Fruit fly (Drosophila melanogaster) whole organism, embryonic: ENCODE measurements around the gene CG14410.
A peak's percentile ranks its signal among the peaks of the same experiment; 100 is the strongest.

Source experiments
- Atf3 ChIP-seq: fragments of 200-800 bp; sonication (Bioruptor generic); optimal IDR thresholded peaks from 3 replicates; lab custom pipeline; 2016; ENCODE audit warnings: missing biosample characterization, missing genetic modification characterization
- Bteb2 ChIP-seq: fragments of 200-800 bp; sonication (Bioruptor generic); optimal IDR thresholded peaks from 2 replicates; lab custom pipeline; 2016; ENCODE audit warnings: missing biosample characterization, missing genetic modification characterization
- C15 ChIP-seq: fragments of 200-800 bp; sonication (Bioruptor generic); IDR thresholded peaks from 3 replicates; pipeline ENCODE4 v1.3.6; 2022; ENCODE audit warnings: missing biosample characterization, missing genetic modification characterization
- CG10462 ChIP-seq: fragments of 200-800 bp; sonication (Bioruptor generic); optimal IDR thresholded peaks from 2 replicates; lab custom pipeline; 2016; ENCODE audit warnings: missing biosample characterization, missing genetic modification characterization
- CG10654 ChIP-seq: fragments of 200-800 bp; sonication (Bioruptor generic); optimal IDR thresholded peaks from 2 replicates; lab custom pipeline; 2016; ENCODE audit warnings: missing biosample characterization, missing genetic modification characterization
- CG11085 ChIP-seq: fragments of 200-800 bp; sonication (Bioruptor generic); IDR thresholded peaks from 2 replicates; pipeline ENCODE4 v1.3.6; 2022; ENCODE audit warnings: missing biosample characterization, missing genetic modification characterization
- CG11723 ChIP-seq: fragments of 200-800 bp; sonication (Bioruptor generic); optimal IDR thresholded peaks from 2 replicates; lab custom pipeline; 2017; ENCODE audit warnings: missing biosample characterization, mild to moderate bottlenecking, missing genetic modification characterization
- CG12942 ChIP-seq: fragments of 200-800 bp; sonication (Bioruptor generic); optimal IDR thresholded peaks from 3 replicates; lab custom pipeline; 2016; ENCODE audit warnings: missing biosample characterization, missing genetic modification characterization
- CG13123 ChIP-seq: fragments of 200-800 bp; sonication (Bioruptor generic); optimal IDR thresholded peaks from 2 replicates; lab custom pipeline; 2016; ENCODE audit warnings: missing biosample characterization, missing genetic modification characterization
- CG14710 ChIP-seq: fragments of 200-800 bp; sonication (Bioruptor generic); optimal IDR thresholded peaks from 3 replicates; lab custom pipeline; 2019; ENCODE audit warnings: missing biosample characterization, mild to moderate bottlenecking, missing genetic modification characterization, moderate library complexity
- CG15601 ChIP-seq: fragments of 200-800 bp; sonication (Bioruptor generic); optimal IDR thresholded peaks from 3 replicates; lab custom pipeline; 2019; ENCODE audit warnings: missing biosample characterization, mild to moderate bottlenecking, missing genetic modification characterization, moderate library complexity
- CG17186 ChIP-seq: fragments of 200-800 bp; sonication (Bioruptor generic); optimal IDR thresholded peaks from 3 replicates; lab custom pipeline; 2017; ENCODE audit warnings: missing biosample characterization, missing genetic modification reagents, missing genetic modification characterization
- CG17328 ChIP-seq: fragments of 200-800 bp; sonication (Bioruptor generic); IDR thresholded peaks from 2 replicates; pipeline ENCODE4 v1.3.6; 2022; ENCODE audit warnings: missing biosample characterization, missing genetic modification characterization
- CG18764 ChIP-seq: fragments of 200-800 bp; sonication (Bioruptor generic); optimal IDR thresholded peaks from 3 replicates; lab custom pipeline; 2016; ENCODE audit warnings: missing biosample characterization, missing genetic modification characterization
- CG31441 ChIP-seq: fragments of 200-800 bp; sonication (Bioruptor generic); IDR thresholded peaks from 2 replicates; pipeline ENCODE4 v1.3.6; 2022; ENCODE audit warnings: missing biosample characterization, missing genetic modification characterization
- CG4707 ChIP-seq: fragments of 200-800 bp; sonication (Bioruptor generic); optimal IDR thresholded peaks from 2 replicates; lab custom pipeline; 2018; ENCODE audit warnings: missing biosample characterization, mild to moderate bottlenecking, missing genetic modification characterization, moderate library complexity
- CG6854 ChIP-seq: fragments of 200-800 bp; sonication (Bioruptor generic); optimal IDR thresholded peaks from 3 replicates; lab custom pipeline; 2017; ENCODE audit warnings: missing biosample characterization, mild to moderate bottlenecking, missing genetic modification characterization
- CG7839 ChIP-seq: fragments of 200-800 bp; sonication (Bioruptor generic); optimal IDR thresholded peaks from 3 replicates; lab custom pipeline; 2018; ENCODE audit warnings: missing biosample characterization, mild to moderate bottlenecking, missing genetic modification characterization, moderate library complexity
- CG9727 ChIP-seq: fragments of 200-800 bp; sonication (Bioruptor generic); optimal IDR thresholded peaks from 3 replicates; lab custom pipeline; 2017; ENCODE audit warnings: missing biosample characterization, mild to moderate bottlenecking, missing genetic modification characterization
- CHES-1-like ChIP-seq: fragments of 200-800 bp; sonication (Bioruptor generic); optimal IDR thresholded peaks from 2 replicates; lab custom pipeline; 2016; ENCODE audit warnings: missing biosample characterization, missing genetic modification characterization
- CkIIα-i1 ChIP-seq: fragments of 200-800 bp; sonication (Bioruptor generic); IDR thresholded peaks from 2 replicates; pipeline ENCODE4 v1.3.6; 2022; ENCODE audit warnings: missing biosample characterization, missing genetic modification characterization
- CrebB ChIP-seq: fragments of 200-800 bp; sonication (Bioruptor generic); optimal IDR thresholded peaks from 3 replicates; lab custom pipeline; 2018; ENCODE audit warnings: missing biosample characterization, mild to moderate bottlenecking, missing genetic modification characterization
- Dek ChIP-seq: fragments of 200-800 bp; sonication (Bioruptor generic); optimal IDR thresholded peaks from 3 replicates; lab custom pipeline; 2019; ENCODE audit warnings: missing biosample characterization, mild to moderate bottlenecking, missing genetic modification characterization, moderate library complexity
- Dfd ChIP-seq, 2 experiments: fragments of >200 bp; optimal IDR thresholded peaks; 2 replicates each; lab custom pipeline; 2017; ENCODE audit warnings: missing biosample characterization in 2 of 2, missing genetic modification characterization in 2 of 2
- Drgx ChIP-seq: fragments of 200-800 bp; sonication (Bioruptor generic); IDR thresholded peaks from 2 replicates; pipeline ENCODE4 v1.3.6; 2022; ENCODE audit warnings: missing biosample characterization, missing genetic modification characterization
- Gsc ChIP-seq: fragments of 200-800 bp; sonication (Bioruptor generic); IDR thresholded peaks from 2 replicates; pipeline ENCODE4 v1.3.6; 2022; ENCODE audit warnings: missing biosample characterization, missing genetic modification characterization
- Kr ChIP-seq: fragments of 200-800 bp; sonication (Bioruptor generic); optimal IDR thresholded peaks from 2 replicates; lab custom pipeline; 2017; ENCODE audit warnings: missing biosample characterization, mild to moderate bottlenecking, missing genetic modification characterization
- MBD-R2 ChIP-seq: fragments of 200-800 bp; sonication (Bioruptor generic); IDR thresholded peaks from 2 replicates; pipeline ENCODE4 v1.3.6; 2022; ENCODE audit warnings: missing biosample characterization, missing genetic modification characterization
- Poxn ChIP-seq: fragments of 200-800 bp; sonication (Bioruptor generic); IDR thresholded peaks from 2 replicates; pipeline ENCODE4 v1.3.6; 2022; ENCODE audit warnings: missing biosample characterization, missing genetic modification characterization
- Side ChIP-seq: fragments of 200-800 bp; sonication (Bioruptor generic); optimal IDR thresholded peaks from 2 replicates; lab custom pipeline; 2016; ENCODE audit warnings: missing biosample characterization, missing genetic modification characterization
- ap ChIP-seq: fragments of 200-800 bp; sonication (Bioruptor generic); IDR thresholded peaks from 2 replicates; pipeline ENCODE4 v1.3.6; 2022; ENCODE audit warnings: missing biosample characterization, missing genetic modification characterization
- ash1 ChIP-seq: fragments of 200-800 bp; sonication (Bioruptor generic); optimal IDR thresholded peaks from 2 replicates; lab custom pipeline; 2018; ENCODE audit warnings: missing biosample characterization, mild to moderate bottlenecking, missing genetic modification characterization
- cad ChIP-seq: fragments of >200 bp; optimal IDR thresholded peaks from 2 replicates; lab custom pipeline; 2017; ENCODE audit warnings: missing biosample characterization, missing genetic modification characterization
- fd64A ChIP-seq: fragments of 200-800 bp; sonication (Bioruptor generic); optimal IDR thresholded peaks from 3 replicates; lab custom pipeline; 2018; ENCODE audit warnings: missing biosample characterization, mild to moderate bottlenecking, missing genetic modification characterization
- gcm2 ChIP-seq: fragments of 200-800 bp; sonication (Bioruptor generic); optimal IDR thresholded peaks from 2 replicates; lab custom pipeline; 2016; ENCODE audit warnings: missing biosample characterization, missing genetic modification characterization
- gro ChIP-seq: fragments of 200-800 bp; sonication (Bioruptor generic); optimal IDR thresholded peaks from 2 replicates; lab custom pipeline; 2016; ENCODE audit warnings: missing biosample characterization, missing genetic modification characterization
- insv ChIP-seq, 2 experiments: fragments of 200-800 bp; sonication (Bioruptor generic); optimal IDR thresholded peaks; 3 replicates each; lab custom pipeline; 2016 to 2018; ENCODE audit warnings: missing biosample characterization in 2 of 2, missing genetic modification characterization in 2 of 2
- jumu ChIP-seq: fragments of 200-800 bp; sonication (Bioruptor generic); optimal IDR thresholded peaks from 3 replicates; lab custom pipeline; 2016; ENCODE audit warnings: missing biosample characterization, missing genetic modification characterization
- maf-S ChIP-seq: fragments of 200-800 bp; sonication (Bioruptor generic); optimal IDR thresholded peaks from 2 replicates; lab custom pipeline; 2016; ENCODE audit warnings: missing biosample characterization, missing genetic modification characterization
- pan ChIP-seq, 4 experiments: fragments of >200 bp in 3 of 4; fragments of 200-800 bp in 1 of 4; sonication (Bioruptor generic) in 1 of 4; optimal IDR thresholded peaks in 3 of 4; IDR thresholded peaks in 1 of 4; 2 replicates each; pipeline versions ENCODE4 v1.3.6 to Lab custom; 2017 to 2022; ENCODE audit warnings: missing biosample characterization in 2 of 4, missing genetic modification characterization in 2 of 4, mixed read lengths in 1 of 4
- peb ChIP-seq: fragments of 200-800 bp; sonication (Bioruptor generic); IDR thresholded peaks from 2 replicates; pipeline ENCODE4 v1.3.6; 2022; ENCODE audit warnings: missing biosample characterization, missing genetic modification characterization
- prd ChIP-seq, 3 experiments: fragments of >200 bp in 2 of 3; fragments of 200-800 bp in 1 of 3; sonication (Bioruptor generic) in 1 of 3; optimal IDR thresholded peaks in 2 of 3; IDR thresholded peaks in 1 of 3; 2 replicates in 2 of 3; 3 replicates in 1 of 3; pipeline versions ENCODE4 v1.3.6 to Lab custom; 2017 to 2022; ENCODE audit warnings: missing biosample characterization in 1 of 3, missing genetic modification characterization in 1 of 3
- pzg ChIP-seq: fragments of 200-800 bp; sonication (Bioruptor generic); optimal IDR thresholded peaks from 3 replicates; lab custom pipeline; 2018; ENCODE audit warnings: missing biosample characterization, mild to moderate bottlenecking, missing genetic modification characterization, moderate library complexity
- slbo ChIP-seq: fragments of 200-800 bp; sonication (Bioruptor generic); IDR thresholded peaks from 2 replicates; pipeline ENCODE4 v1.3.6; 2022; ENCODE audit warnings: missing biosample characterization, missing genetic modification characterization
- stwl ChIP-seq: fragments of 200-800 bp; sonication (Bioruptor generic); optimal IDR thresholded peaks from 3 replicates; lab custom pipeline; 2018; ENCODE audit warnings: missing biosample characterization, mild to moderate bottlenecking, missing genetic modification characterization, moderate library complexity
- tap ChIP-seq: fragments of 200-800 bp; optimal IDR thresholded peaks from 3 replicates; lab custom pipeline; 2019; ENCODE audit warnings: missing biosample characterization, mild to moderate bottlenecking, missing genetic modification characterization, moderate library complexity
- tin ChIP-seq: fragments of 200-800 bp; sonication (Bioruptor generic); optimal IDR thresholded peaks from 3 replicates; lab custom pipeline; 2016; ENCODE audit warnings: missing biosample characterization, missing genetic modification characterization
- twi ChIP-seq: fragments of 200-800 bp; optimal IDR thresholded peaks from 2 replicates; lab custom pipeline; 2019; ENCODE audit warnings: missing biosample characterization, mild to moderate bottlenecking, missing genetic modification characterization, moderate library complexity

CG14410 gene

dm6 chrX:14839047-14839446 lies 2.5 kb downstream of the CG14410 start, which contains the start of the genes CG32590 and Flo2 (continued):
- TF ChIP-seq CG17186 (GFP tag; lab: Kevin White, UChicago) (peak; percentile 12), Gsc (peak; percentile 25; the same call in 1 of the 2 replicates)

dm6 chrX:14839739-14840347 lies 3.3 kb downstream of the CG14410 start:
- TF ChIP-seq ap (GFP tag; lab: Robert Waterston, UW) (no peak), CG7839 (tag; lab: Kevin White, UChicago) (peak; percentile 38), C15 (no peak), CG17328 (GFP tag; lab: Robert Waterston, UW) (peak; percentile 66), CG9727 (GFP tag; lab: Kevin White, UChicago) (peak; percentile 42), Bteb2 (no peak), gcm2 (GFP tag; lab: Kevin White, UChicago) (no peak), slbo (GFP tag; lab: Robert Waterston, UW) (peak; percentile 79), Side (GFP tag; lab: Kevin White, UChicago) (peak; percentile 40), gro (GFP tag; lab: Kevin White, UChicago) (peak; percentile 18), CkIIα-i1 (no peak), CG10654 (no peak), CrebB (tag; lab: Kevin White, UChicago) (peak; percentile 23), tap (tag; lab: Kevin White, UChicago) (no peak), Dek (tag; lab: Kevin White, UChicago) (peak; percentile 29), cad (GFP tag; lab: Kevin White, UChicago) (no peak), pan (optimal IDR thresholded peaks at IDR 0.05; lab: Kevin White, UChicago) (no peak), pan (GFP tag; optimal IDR thresholded peaks at IDR 0.05 in 1 of 2, IDR thresholded peaks at IDR 0.05 in 1 of 2) (peak in 1 of 2 experiments; percentile 68), CG13123 (GFP tag; lab: Kevin White, UChicago) (no peak), CG6854 (GFP tag; lab: Kevin White, UChicago) (no peak), Kr (no peak), Atf3 (GFP tag; lab: Kevin White, UChicago) (peak; percentile 88), tin (GFP tag; lab: Kevin White, UChicago) (peak; percentile 14), CG15601 (tag; lab: Kevin White, UChicago) (no peak), MBD-R2 (GFP tag; lab: Robert Waterston, UW) (no peak), Drgx (GFP tag; lab: Robert Waterston, UW) (peak; percentile 53), CG31441 (no peak; the same call in 1 of the 2 replicates), fd64A (GFP tag; lab: Kevin White, UChicago) (peak; percentile 9), pzg (peak; percentile 6), CG18764 (GFP tag; lab: Kevin White, UChicago) (no peak), insv (GFP tag; optimal IDR thresholded peaks at IDR 0.05; lab: Kevin White, UChicago) (peak; percentile 83 to 94), CG10462 (GFP tag; lab: Kevin White, UChicago) (no peak), CG11085 (0 out of 2 replicates have a peak, but pooled peaks have one; percentile 24), CG11723 (GFP tag; lab: Kevin White, UChicago) (no peak), maf-S (peak; percentile 30), ash1 (GFP tag; lab: Kevin White, UChicago) (no peak), CG14710 (no peak), peb (GFP tag; lab: Robert Waterston, UW) (no peak), Poxn (no peak), twi (tag; lab: Kevin White, UChicago) (no peak), CG4707 (GFP tag; lab: Kevin White, UChicago) (no peak), Dfd (GFP tag; optimal IDR thresholded peaks at IDR 0.05; lab: Kevin White, UChicago) (no peak), CHES-1-like (GFP tag; lab: Kevin White, UChicago) (peak; percentile 46), stwl (tag; lab: Kevin White, UChicago) (no peak), prd (optimal IDR thresholded peaks at IDR 0.05; lab: Kevin White, UChicago) (no peak), prd (GFP tag; IDR thresholded peaks at IDR 0.05; lab: Robert Waterston, UW) (peak; percentile 52; the same call in 2 of the 3 replicates), jumu (peak; percentile 28), CG12942 (GFP tag; lab: Kevin White, UChicago) (no peak)
